Fruit fly (Drosophila melanogaster) whole organism, embryonic: ENCODE measurements around the gene Mondo.

ENCODE experiments used
- ATbp ChIP-seq: fragments of 200-800 bp; sonication (Bioruptor generic); optimal IDR thresholded peaks from 2 replicates; lab custom pipeline; 2017; ENCODE audit warnings: missing biosample characterization, mild to moderate bottlenecking, missing genetic modification characterization, missing genetic modification reagents
- Adf1 ChIP-seq: fragments of 200-800 bp; sonication (Bioruptor generic); IDR thresholded peaks from 2 replicates; pipeline ENCODE4 v1.3.6; 2022; ENCODE audit warnings: missing biosample characterization, missing genetic modification characterization
- Atf6 ChIP-seq: fragments of 200-800 bp; sonication (Bioruptor generic); IDR thresholded peaks from 2 replicates; pipeline ENCODE4 v1.3.6; 2022; ENCODE audit warnings: missing biosample characterization, missing genetic modification characterization
- CG10267 ChIP-seq: fragments of 200-800 bp; sonication (Bioruptor generic); optimal IDR thresholded peaks from 2 replicates; lab custom pipeline; 2018; ENCODE audit warnings: missing biosample characterization, mild to moderate bottlenecking, missing genetic modification characterization, moderate library complexity
- CG10321 ChIP-seq: fragments of 200-800 bp; sonication (Bioruptor generic); IDR thresholded peaks from 2 replicates; pipeline ENCODE4 v1.3.6; 2022; ENCODE audit warnings: missing biosample characterization, missing genetic modification characterization
- CG10543 ChIP-seq: fragments of 200-800 bp; sonication (Bioruptor generic); optimal IDR thresholded peaks from 3 replicates; lab custom pipeline; 2017; ENCODE audit warnings: missing biosample characterization, mild to moderate bottlenecking, missing genetic modification characterization, moderate library complexity
- CG11723 ChIP-seq: fragments of 200-800 bp; sonication (Bioruptor generic); optimal IDR thresholded peaks from 2 replicates; lab custom pipeline; 2017; ENCODE audit warnings: missing biosample characterization, mild to moderate bottlenecking, missing genetic modification characterization
- CG12659 ChIP-seq: fragments of 200-800 bp; sonication (Bioruptor generic); optimal IDR thresholded peaks from 3 replicates; lab custom pipeline; 2017; ENCODE audit warnings: mild to moderate bottlenecking, missing biosample characterization, missing genetic modification reagents, missing genetic modification characterization
- CG13624 ChIP-seq: fragments of 200-800 bp; sonication (Bioruptor generic); optimal IDR thresholded peaks from 2 replicates; lab custom pipeline; 2016; ENCODE audit warnings: missing biosample characterization, missing genetic modification characterization
- CG15073 ChIP-seq: fragments of 200-800 bp; sonication (Bioruptor generic); optimal IDR thresholded peaks from 2 replicates; lab custom pipeline; 2016; ENCODE audit warnings: missing biosample characterization, missing genetic modification characterization
- CG16813 ChIP-seq: fragments of 200-800 bp; sonication (Bioruptor generic); IDR thresholded peaks from 3 replicates; pipeline ENCODE4 v1.3.6; 2022; ENCODE audit warnings: missing biosample characterization, missing genetic modification characterization; ENCODE audit not compliant: partially characterized antibody
- CG32772 ChIP-seq: fragments of 200-800 bp; sonication (Bioruptor generic); IDR thresholded peaks from 2 replicates; pipeline ENCODE4 v1.3.6; 2022; ENCODE audit warnings: missing biosample characterization, missing genetic modification characterization
- CG34376 ChIP-seq: fragments of 200-800 bp; sonication (Bioruptor generic); optimal IDR thresholded peaks from 2 replicates; lab custom pipeline; 2018; ENCODE audit warnings: missing biosample characterization, mild to moderate bottlenecking, missing genetic modification characterization
- CG4328 ChIP-seq: fragments of 200-800 bp; sonication (Bioruptor generic); optimal IDR thresholded peaks from 3 replicates; lab custom pipeline; 2017; ENCODE audit warnings: missing biosample characterization, missing genetic modification reagents, missing genetic modification characterization
- CG4360 ChIP-seq: fragments of 200-800 bp; sonication (Bioruptor generic); IDR thresholded peaks from 2 replicates; pipeline ENCODE4 v1.3.6; 2022; ENCODE audit warnings: missing biosample characterization, missing genetic modification characterization
- CG43689 ChIP-seq: fragments of 200-800 bp; sonication (Bioruptor generic); IDR thresholded peaks from 2 replicates; pipeline ENCODE4 v1.3.6; 2022; ENCODE audit warnings: missing biosample characterization, missing genetic modification characterization
- CG6254 ChIP-seq: fragments of 200-800 bp; sonication (Bioruptor generic); optimal IDR thresholded peaks from 3 replicates; lab custom pipeline; 2017; ENCODE audit warnings: mild to moderate bottlenecking, missing biosample characterization, missing genetic modification reagents, missing genetic modification characterization
- CG6683 ChIP-seq: fragments of 200-800 bp; sonication (Bioruptor generic); optimal IDR thresholded peaks from 2 replicates; lab custom pipeline; 2017; ENCODE audit warnings: missing biosample characterization, mild to moderate bottlenecking, missing genetic modification characterization, missing genetic modification reagents
- CG6791 ChIP-seq: fragments of 200-800 bp; sonication (Bioruptor generic); IDR thresholded peaks from 3 replicates; pipeline ENCODE4 v1.3.6; 2022; ENCODE audit warnings: missing biosample characterization, missing genetic modification characterization; ENCODE audit not compliant: partially characterized antibody
- CG6854 ChIP-seq: fragments of 200-800 bp; sonication (Bioruptor generic); optimal IDR thresholded peaks from 3 replicates; lab custom pipeline; 2017; ENCODE audit warnings: missing biosample characterization, mild to moderate bottlenecking, missing genetic modification characterization
- CG7839 ChIP-seq: fragments of 200-800 bp; sonication (Bioruptor generic); optimal IDR thresholded peaks from 3 replicates; lab custom pipeline; 2018; ENCODE audit warnings: missing biosample characterization, mild to moderate bottlenecking, missing genetic modification characterization, moderate library complexity
- Camta ChIP-seq: fragments of 200-800 bp; sonication (Bioruptor generic); optimal IDR thresholded peaks from 2 replicates; lab custom pipeline; 2016; ENCODE audit warnings: missing biosample characterization, missing genetic modification characterization
- Dp ChIP-seq: fragments of 200-800 bp; sonication (Bioruptor generic); optimal IDR thresholded peaks from 2 replicates; lab custom pipeline; 2018; ENCODE audit warnings: missing biosample characterization, mild to moderate bottlenecking, missing genetic modification characterization, moderate library complexity
- Eip74EF ChIP-seq, 2 experiments: fragments of 200-800 bp in 1 of 2; fragments of >200 bp in 1 of 2; sonication (Bioruptor generic) in 1 of 2; optimal IDR thresholded peaks; 2 replicates each; lab custom pipeline; 2017 to 2019; ENCODE audit warnings: missing biosample characterization in 2 of 2, missing genetic modification characterization in 2 of 2, mild to moderate bottlenecking in 1 of 2, moderate library complexity in 1 of 2
- Fer1 ChIP-seq: fragments of 200-800 bp; sonication (Bioruptor generic); optimal IDR thresholded peaks from 2 replicates; lab custom pipeline; 2017; ENCODE audit warnings: missing biosample characterization, mild to moderate bottlenecking, missing genetic modification characterization
- HLH3B ChIP-seq: fragments of 200-800 bp; sonication (Bioruptor generic); IDR thresholded peaks from 2 replicates; pipeline ENCODE4 v1.3.6; 2022; ENCODE audit warnings: missing biosample characterization, missing genetic modification characterization
- HmgZ ChIP-seq: fragments of 200-800 bp; sonication (Bioruptor generic); optimal IDR thresholded peaks from 2 replicates; lab custom pipeline; 2018; ENCODE audit warnings: missing biosample characterization, mild to moderate bottlenecking, missing genetic modification characterization
- Lpt ChIP-seq: fragments of >200 bp; optimal IDR thresholded peaks from 2 replicates; lab custom pipeline; 2018; ENCODE audit warnings: missing biosample characterization, missing genetic modification characterization
- Usf ChIP-seq: fragments of 200-800 bp; sonication (Bioruptor generic); optimal IDR thresholded peaks from 2 replicates; lab custom pipeline; 2017; ENCODE audit warnings: missing genotype, missing biosample characterization, missing genetic modification characterization
- abd-A ChIP-seq: fragments of 200-800 bp; sonication (Bioruptor generic); optimal IDR thresholded peaks from 3 replicates; lab custom pipeline; 2019; ENCODE audit warnings: missing biosample characterization, mild to moderate bottlenecking, missing genetic modification characterization, moderate library complexity
- ac ChIP-seq: fragments of 200-800 bp; sonication (Bioruptor generic); optimal IDR thresholded peaks from 3 replicates; lab custom pipeline; 2017; ENCODE audit warnings: missing biosample characterization, mild to moderate bottlenecking, missing genetic modification characterization
- ash1 ChIP-seq: fragments of 200-800 bp; sonication (Bioruptor generic); optimal IDR thresholded peaks from 2 replicates; lab custom pipeline; 2018; ENCODE audit warnings: missing biosample characterization, mild to moderate bottlenecking, missing genetic modification characterization
- chif ChIP-seq, 2 experiments: fragments of 200-800 bp; sonication (Bioruptor generic); optimal IDR thresholded peaks; 3 replicates each; lab custom pipeline; 2016; ENCODE audit warnings: missing biosample characterization in 2 of 2, missing genetic modification characterization in 2 of 2
- ewg ChIP-seq: fragments of 200-800 bp; sonication (Bioruptor generic); optimal IDR thresholded peaks from 3 replicates; lab custom pipeline; 2017; ENCODE audit warnings: mild to moderate bottlenecking, missing biosample characterization, missing genetic modification reagents, missing genetic modification characterization
- fd102C ChIP-seq: fragments of 200-800 bp; sonication (Bioruptor generic); optimal IDR thresholded peaks from 2 replicates; lab custom pipeline; 2018; ENCODE audit warnings: missing biosample characterization, mild to moderate bottlenecking, missing genetic modification characterization, moderate library complexity
- gt ChIP-seq: fragments of 200-800 bp; sonication (Bioruptor generic); IDR thresholded peaks from 2 replicates; pipeline ENCODE4 v1.3.6; 2022; ENCODE audit warnings: missing biosample characterization, missing genetic modification characterization
- ken ChIP-seq: fragments of 200-800 bp; sonication (Bioruptor generic); IDR thresholded peaks from 3 replicates; pipeline ENCODE4 v1.3.6; 2022; ENCODE audit warnings: missing biosample characterization, missing genetic modification characterization
- luna ChIP-seq: fragments of 200-800 bp; sonication (Bioruptor generic); optimal IDR thresholded peaks from 2 replicates; lab custom pipeline; 2016; ENCODE audit warnings: missing biosample characterization, missing genetic modification characterization
- maf-S ChIP-seq: fragments of 200-800 bp; sonication (Bioruptor generic); optimal IDR thresholded peaks from 2 replicates; lab custom pipeline; 2016; ENCODE audit warnings: missing biosample characterization, missing genetic modification characterization
- nerfin-2 ChIP-seq: fragments of 200-800 bp; sonication (Bioruptor generic); IDR thresholded peaks from 2 replicates; pipeline ENCODE4 v1.3.6; 2022; ENCODE audit warnings: missing biosample characterization, missing genetic modification characterization; ENCODE audit not compliant: partially characterized antibody
- otp ChIP-seq: fragments of 200-800 bp; sonication (Bioruptor generic); IDR thresholded peaks from 3 replicates; pipeline ENCODE4, ENCODE4 v1.3.6; 2022; ENCODE audit warnings: missing biosample characterization, missing genetic modification characterization
- pan ChIP-seq, 4 experiments: fragments of >200 bp in 3 of 4; fragments of 200-800 bp in 1 of 4; sonication (Bioruptor generic) in 1 of 4; optimal IDR thresholded peaks in 3 of 4; IDR thresholded peaks in 1 of 4; 2 replicates each; pipeline versions ENCODE4 v1.3.6 to Lab custom; 2017 to 2022; ENCODE audit warnings: missing biosample characterization in 2 of 4, missing genetic modification characterization in 2 of 4, mixed read lengths in 1 of 4
- psq ChIP-seq: fragments of 200-800 bp; sonication (Bioruptor generic); optimal IDR thresholded peaks from 2 replicates; lab custom pipeline; 2017; ENCODE audit warnings: missing biosample characterization, missing genetic modification characterization
- pzg ChIP-seq: fragments of 200-800 bp; sonication (Bioruptor generic); optimal IDR thresholded peaks from 3 replicates; lab custom pipeline; 2018; ENCODE audit warnings: missing biosample characterization, mild to moderate bottlenecking, missing genetic modification characterization, moderate library complexity
- shn ChIP-seq: fragments of 200-800 bp; sonication (Bioruptor generic); optimal IDR thresholded peaks from 3 replicates; lab custom pipeline; 2016; ENCODE audit warnings: missing biosample characterization, missing genetic modification characterization
- sob ChIP-seq: fragments of 200-800 bp; sonication (Bioruptor generic); IDR thresholded peaks from 2 replicates; pipeline ENCODE4 v1.3.6; 2022; ENCODE audit warnings: missing biosample characterization, missing genetic modification characterization
- tgo ChIP-seq: fragments of 200-800 bp; sonication (Bioruptor generic); IDR thresholded peaks from 3 replicates; pipeline ENCODE4 v1.3.6; 2022; ENCODE audit warnings: missing biosample characterization, missing genetic modification characterization
- ttk ChIP-seq: fragments of 200-800 bp; sonication (Bioruptor generic); IDR thresholded peaks from 2 replicates; pipeline ENCODE4 v2.1.2; 2022; ENCODE audit warnings: missing biosample characterization, missing genetic modification characterization

Gene Mondo

DNA sequence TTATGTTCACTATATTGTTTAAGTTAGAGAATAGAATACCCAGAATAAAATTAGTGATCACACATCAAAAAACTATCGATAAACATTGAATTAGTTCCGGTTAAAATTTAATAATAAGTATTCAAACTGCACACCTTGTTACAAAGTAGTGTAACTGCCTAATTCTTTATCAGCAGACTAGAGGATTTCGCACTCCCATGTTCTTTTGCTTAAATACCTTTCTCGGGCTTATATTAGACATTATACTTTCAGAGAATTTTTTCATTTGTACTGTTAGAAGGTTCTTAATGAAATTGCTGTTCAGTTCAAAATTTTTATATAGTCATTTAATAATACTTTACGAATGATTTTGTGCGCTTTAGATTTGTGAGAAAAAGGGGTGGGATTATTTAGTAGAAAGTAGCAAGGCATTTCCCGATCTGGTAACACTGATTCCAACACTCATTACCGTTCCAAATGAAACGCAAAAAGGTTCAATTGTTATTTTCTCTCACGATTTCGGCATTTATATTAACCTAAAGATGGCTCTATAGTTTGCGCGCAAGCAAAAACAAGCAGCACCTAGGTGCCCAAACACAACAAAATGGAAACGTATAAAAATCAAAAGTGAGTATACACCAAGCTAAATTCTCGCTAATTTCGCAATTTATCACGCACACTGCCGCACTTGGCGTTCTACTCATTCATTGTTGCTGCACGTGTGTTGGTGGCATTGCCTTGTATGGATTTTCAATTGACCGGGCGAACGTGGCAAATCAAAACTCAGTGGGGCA is 763 bp upstream of the Mondo start, which contains the start of gene crc (continued):
- TF ChIP-seq abd-A (tag; lab: Kevin White, UChicago) (peak; percentile 72), ATbp (GFP tag; lab: Kevin White, UChicago) (no peak), Usf (GFP tag; lab: Kevin White, UChicago) (no peak), Camta (GFP tag; lab: Kevin White, UChicago) (no peak), CG13624 (peak; percentile 58), maf-S (GFP tag; lab: Kevin White, UChicago) (no peak), Eip74EF (GFP tag; optimal IDR thresholded peaks at IDR 0.05; lab: Kevin White, UChicago) (no peak), ken (GFP tag; lab: Robert Waterston, UW) (no peak), CG32772 (GFP tag; lab: Robert Waterston, UW) (no peak), ewg (GFP tag; lab: Kevin White, UChicago) (no peak), HLH3B (GFP tag; lab: Robert Waterston, UW) (no peak), CG10321 (GFP tag; lab: Robert Waterston, UW) (no peak), Dp (GFP tag; lab: Kevin White, UChicago) (no peak), shn (GFP tag; lab: Kevin White, UChicago) (no peak), luna (GFP tag; lab: Kevin White, UChicago) (no peak), sob (no peak), otp (GFP tag; lab: Robert Waterston, UW) (no peak), CG7839 (no peak), CG12659 (GFP tag; lab: Kevin White, UChicago) (peak; percentile 49), gt (GFP tag; lab: Robert Waterston, UW) (no peak), HmgZ (peak; percentile 18), CG43689 (GFP tag; lab: Robert Waterston, UW) (no peak), fd102C (no peak), CG34376 (GFP tag; lab: Kevin White, UChicago) (peak; percentile 47), CG6254 (GFP tag; lab: Kevin White, UChicago) (no peak), CG16813 (GFP tag; lab: Robert Waterston, UW) (peak; percentile 59; the same call in 2 of the 3 replicates), CG10543 (GFP tag; lab: Kevin White, UChicago) (no peak), pan (optimal IDR thresholded peaks at IDR 0.05; lab: Kevin White, UChicago) (no peak), pan (GFP tag; optimal IDR thresholded peaks at IDR 0.05 in 1 of 2, IDR thresholded peaks at IDR 0.05 in 1 of 2) (no peak), nerfin-2 (GFP tag; lab: Robert Waterston, UW) (0 out of 2 replicates have a peak, but pooled peaks have one; percentile 17), ash1 (GFP tag; lab: Kevin White, UChicago) (no peak), CG4360 (GFP tag; lab: Robert Waterston, UW) (no peak), pzg (GFP tag; lab: Kevin White, UChicago) (peak; percentile 56), chif (GFP tag; optimal IDR thresholded peaks at IDR 0.05; lab: Kevin White, UChicago) (no peak), ac (GFP tag; lab: Kevin White, UChicago) (no peak), CG10267 (tag; lab: Kevin White, UChicago) (peak; percentile 51), CG11723 (GFP tag; lab: Kevin White, UChicago) (no peak), tgo (GFP tag; lab: Robert Waterston, UW) (no peak; the same call in 2 of the 3 replicates), CG6854 (GFP tag; lab: Kevin White, UChicago) (no peak), CG4328 (GFP tag; lab: Kevin White, UChicago) (no peak), Fer1 (GFP tag; lab: Kevin White, UChicago) (peak; percentile 44), Lpt (GFP tag; lab: Kevin White, UChicago) (no peak), psq (GFP tag; lab: Kevin White, UChicago) (no peak), CG6791 (GFP tag; lab: Robert Waterston, UW) (no peak), CG6683 (no peak), ttk (GFP tag; lab: Robert Waterston, UW) (no peak), Adf1 (GFP tag; lab: Robert Waterston, UW) (no peak), Atf6 (no peak), CG15073 (GFP tag; lab: Kevin White, UChicago) (no peak)
